Worm (Caenorhabditis elegans) whole organism, L3 larva: ENCODE results near the gene serp-1.2.

Experiments
- aly-2 ChIP-seq: fragments of 150-350 bp; optimal IDR thresholded peaks from 2 replicates; lab custom pipeline; 2014; ENCODE audit warnings: missing biosample characterization, missing genetic modification characterization
- ceh-16 ChIP-seq: sonication (generic microtip); optimal IDR thresholded peaks from 2 replicates; lab custom pipeline; 2017; ENCODE audit warnings: missing biosample characterization, missing genetic modification characterization
- ceh-28 ChIP-seq: fragments of 150-350 bp; optimal IDR thresholded peaks from 2 replicates; lab custom pipeline; 2014; ENCODE audit warnings: missing biosample characterization, missing genetic modification reagents, missing genetic modification characterization
- ceh-82 ChIP-seq: fragments of 150-350 bp; optimal IDR thresholded peaks from 2 replicates; lab custom pipeline; 2014; ENCODE audit warnings: missing biosample characterization, missing genetic modification characterization
- ceh-9 ChIP-seq: sonication (generic microtip); optimal IDR thresholded peaks from 2 replicates; lab custom pipeline; 2018; ENCODE audit warnings: missing biosample characterization, missing genetic modification characterization
- daf-12 ChIP-seq: fragments of 150-350 bp; optimal IDR thresholded peaks from 2 replicates; lab custom pipeline; 2014; ENCODE audit warnings: missing biosample characterization, missing genetic modification reagents, missing genetic modification characterization
- elt-1 ChIP-seq: fragments of 150-350 bp; optimal IDR thresholded peaks from 2 replicates; lab custom pipeline; 2014; ENCODE audit warnings: missing biosample characterization, missing genetic modification characterization
- elt-2 ChIP-seq: sonication (generic microtip); optimal IDR thresholded peaks from 2 replicates; lab custom pipeline; 2016; ENCODE audit warnings: missing genetic modification reagents, mild to moderate bottlenecking, missing genetic modification characterization, missing compliant biosample characterization
- elt-3 ChIP-seq, 3 experiments: fragments of 150-350 bp in 1 of 3; sonication (generic microtip) in 2 of 3; optimal IDR thresholded peaks; 2 replicates in 2 of 3; 4 replicates in 1 of 3; lab custom pipeline; 2014 to 2017; ENCODE audit warnings: missing biosample characterization in 3 of 3, missing genetic modification characterization in 3 of 3
- eor-1 ChIP-seq, 2 experiments: fragments of 150-350 bp; optimal IDR thresholded peaks; 2 replicates each; lab custom pipeline; 2014 to 2018; ENCODE audit warnings: missing biosample characterization in 2 of 2, missing genetic modification characterization in 2 of 2
- fkh-10 ChIP-seq: sonication (generic microtip); optimal IDR thresholded peaks from 2 replicates; lab custom pipeline; 2017; ENCODE audit warnings: missing biosample characterization, missing genetic modification reagents, missing genetic modification characterization
- fkh-2 ChIP-seq: fragments of 150-350 bp; optimal IDR thresholded peaks from 2 replicates; lab custom pipeline; 2014; ENCODE audit warnings: missing biosample characterization, missing genetic modification reagents, missing genetic modification characterization
- fos-1 ChIP-seq: fragments of 150-350 bp; optimal IDR thresholded peaks from 2 replicates; lab custom pipeline; 2014; ENCODE audit warnings: missing biosample characterization, missing genetic modification characterization
- hmg-11 ChIP-seq: sonication (generic microtip); optimal IDR thresholded peaks from 2 replicates; lab custom pipeline; 2016; ENCODE audit warnings: missing genetic modification characterization, missing compliant biosample characterization
- jun-1 ChIP-seq: fragments of 150-350 bp; optimal IDR thresholded peaks from 2 replicates; lab custom pipeline; 2014; ENCODE audit warnings: missing biosample characterization, missing genetic modification reagents, missing genetic modification characterization
- lin-39 ChIP-seq: fragments of 150-350 bp; optimal IDR thresholded peaks from 2 replicates; lab custom pipeline; 2018; ENCODE audit warnings: missing biosample characterization, missing genetic modification reagents, missing genetic modification characterization
- lsy-12 ChIP-seq: sonication (generic microtip); optimal IDR thresholded peaks from 2 replicates; lab custom pipeline; 2016; ENCODE audit warnings: mild to moderate bottlenecking, missing genetic modification characterization, missing compliant biosample characterization
- mdl-1 ChIP-seq: fragments of 150-350 bp; optimal IDR thresholded peaks from 2 replicates; lab custom pipeline; 2014; ENCODE audit warnings: missing biosample characterization, missing genetic modification characterization
- nfya-1 ChIP-seq: sonication (generic microtip); optimal IDR thresholded peaks from 2 replicates; lab custom pipeline; 2017; ENCODE audit warnings: missing genetic modification characterization, mild to moderate bottlenecking, missing compliant biosample characterization, antibody characterized with exemption, moderate library complexity; ENCODE audit not compliant: insufficient read depth
- nhr-11 ChIP-seq: fragments of 150-350 bp; optimal IDR thresholded peaks from 2 replicates; lab custom pipeline; 2014; ENCODE audit warnings: missing biosample characterization, missing genetic modification characterization
- nhr-23 ChIP-seq: fragments of 150-350 bp; optimal IDR thresholded peaks from 2 replicates; lab custom pipeline; 2014; ENCODE audit warnings: missing biosample characterization, missing genetic modification reagents, missing genetic modification characterization
- nhr-237 ChIP-seq: fragments of 150-350 bp; optimal IDR thresholded peaks from 2 replicates; lab custom pipeline; 2014; ENCODE audit warnings: missing biosample characterization, missing genetic modification characterization
- nhr-25 ChIP-seq: sonication (generic microtip); optimal IDR thresholded peaks from 2 replicates; lab custom pipeline; 2017; ENCODE audit warnings: missing biosample characterization, missing genetic modification characterization
- nhr-43 ChIP-seq: sonication (generic microtip); optimal IDR thresholded peaks from 2 replicates; lab custom pipeline; 2016; ENCODE audit warnings: mild to moderate bottlenecking, missing genetic modification characterization, missing compliant biosample characterization; ENCODE audit not compliant: poor library complexity, severe bottlenecking
- nhr-67 ChIP-seq: fragments of 150-350 bp; optimal IDR thresholded peaks from 2 replicates; lab custom pipeline; 2014; ENCODE audit warnings: missing biosample characterization, missing genetic modification characterization
- nhr-76 ChIP-seq: fragments of 150-350 bp; sonication (generic microtip); optimal IDR thresholded peaks from 5 replicates; lab custom pipeline; 2014; ENCODE audit warnings: missing biosample characterization, missing genetic modification characterization
- pha-4 ChIP-seq: fragments of 150-350 bp; optimal IDR thresholded peaks from 2 replicates; lab custom pipeline; 2014; ENCODE audit warnings: missing biosample characterization, missing genetic modification reagents, missing genetic modification characterization
- pqm-1 ChIP-seq: fragments of 150-350 bp; optimal IDR thresholded peaks from 2 replicates; lab custom pipeline; 2017; ENCODE audit warnings: missing biosample characterization, missing genetic modification characterization, inconsistent platforms
- sea-2 ChIP-seq: fragments of 150-350 bp; sonication (generic microtip); optimal IDR thresholded peaks from 4 replicates; lab custom pipeline; 2014; ENCODE audit warnings: missing biosample characterization, missing genetic modification reagents, missing genetic modification characterization
- skn-1 ChIP-seq: fragments of 150-350 bp; optimal IDR thresholded peaks from 2 replicates; lab custom pipeline; 2014; ENCODE audit warnings: missing biosample characterization, missing genetic modification characterization
- snpc-4 ChIP-seq: fragments of 150-350 bp; optimal IDR thresholded peaks from 2 replicates; lab custom pipeline; 2014; ENCODE audit warnings: missing biosample characterization, missing genetic modification characterization
- unc-39 ChIP-seq: sonication (generic microtip); optimal IDR thresholded peaks from 4 replicates; lab custom pipeline; 2017; ENCODE audit warnings: missing biosample characterization, missing genetic modification characterization
- unc-62 ChIP-seq: fragments of 150-350 bp; sonication (generic microtip); optimal IDR thresholded peaks from 4 replicates; lab custom pipeline; 2014; ENCODE audit warnings: missing biosample characterization, missing genetic modification reagents, missing genetic modification characterization
- ztf-4 ChIP-seq: fragments of 150-350 bp; optimal IDR thresholded peaks from 2 replicates; lab custom pipeline; 2014; ENCODE audit warnings: missing biosample characterization, missing genetic modification characterization

Gene serp-1.2

ce11 chrIV:8236502-8236901 lies 11.0 kb downstream of the serp-1.2 start, which contains the start of gene nhr-66:
TSS of gene nhr-66 (minus strand) at chrIV:8236602.
- TF ChIP-seq fkh-2 (tag; lab: Kevin White, UChicago) (no peak), pqm-1 (tag; lab: Kevin White, UChicago) (no peak), ceh-9 (no peak), fos-1 (tag; lab: Kevin White, UChicago) (no peak), ztf-4 (tag; lab: Kevin White, UChicago) (no peak), nhr-25 (tag; lab: Kevin White, UChicago) (no peak), elt-3 (tag; optimal IDR thresholded peaks at IDR 0.05; lab: Kevin White, UChicago) (no peak), nhr-76 (tag; lab: Kevin White, UChicago) (no peak), eor-1 (tag; optimal IDR thresholded peaks at IDR 0.05; lab: Kevin White, UChicago) (no peak), fkh-10 (GFP tag; lab: Kevin White, UChicago) (no peak), snpc-4 (tag; lab: Kevin White, UChicago) (no peak), nhr-237 (tag; lab: Kevin White, UChicago) (no peak), daf-12 (tag; lab: Kevin White, UChicago) (no peak), sea-2 (GFP tag; lab: Kevin White, UChicago) (no peak), ceh-16 (tag; lab: Kevin White, UChicago) (no peak), hmg-11 (tag; lab: Kevin White, UChicago) (no peak), elt-1 (tag; lab: Kevin White, UChicago) (no peak)

- TF ChIP-seq unc-39 (tag; lab: Kevin White, UChicago) = no peak
- TF ChIP-seq mdl-1 (tag; lab: Kevin White, UChicago) = no peak
- TF ChIP-seq nhr-25 (tag; lab: Kevin White, UChicago) = no peak
- TF ChIP-seq pha-4 (tag; lab: Kevin White, UChicago) = peak; percentile 77
- TF ChIP-seq aly-2 (tag; lab: Kevin White, UChicago) = no peak
- TF ChIP-seq ceh-82 = no peak
- no peak for TF ChIP-seq jun-1 (tag; lab: Kevin White, UChicago)
- TF ChIP-seq ceh-28 (tag; lab: Kevin White, UChicago) = no peak
- no peak for TF ChIP-seq nhr-67 (tag; lab: Kevin White, UChicago)
- TF ChIP-seq fkh-10 (GFP tag; lab: Kevin White, UChicago) = no peak
- TF ChIP-seq lin-39 (tag; lab: Kevin White, UChicago) = no peak
- TF ChIP-seq daf-12 (tag; lab: Kevin White, UChicago) = no peak
- no peak for TF ChIP-seq elt-3 (tag; optimal IDR thresholded peaks at IDR 0.05; lab: Kevin White, UChicago)
- TF ChIP-seq fkh-2 (tag; lab: Kevin White, UChicago) = no peak
- TF ChIP-seq elt-2 (tag; lab: Kevin White, UChicago) = peak; percentile 22
- no peak for TF ChIP-seq unc-62
- no peak for TF ChIP-seq nfya-1 (tag; lab: Kevin White, UChicago)
Measured at ce11 chrIV:8239584-8239983, 14.1 kb downstream of the serp-1.2 start.

- TF ChIP-seq unc-39 (tag; lab: Kevin White, UChicago) (no peak), nfya-1 (tag; lab: Kevin White, UChicago) (no peak), nhr-43 (peak; percentile 8), nhr-23 (tag; lab: Kevin White, UChicago) (peak; percentile 17), elt-1 (tag; lab: Kevin White, UChicago) (peak; percentile 36), nhr-25 (tag; lab: Kevin White, UChicago) (peak; percentile 38), skn-1 (no peak), nhr-76 (tag; lab: Kevin White, UChicago) (no peak), fos-1 (tag; lab: Kevin White, UChicago) (no peak), elt-3 (tag; optimal IDR thresholded peaks at IDR 0.05; lab: Kevin White, UChicago) (peak in 1 of 3 experiments; percentile 3), lsy-12 (tag; lab: Kevin White, UChicago) (no peak)
Measured at ce11 chrIV:8241312-8241833, 15.9 kb downstream of the serp-1.2 start.

- TF ChIP-seq elt-1 (tag; lab: Kevin White, UChicago) (peak; percentile 80), nhr-23 (tag; lab: Kevin White, UChicago) (peak; percentile 50), ceh-28 (tag; lab: Kevin White, UChicago) (no peak), nhr-11 (tag; lab: Kevin White, UChicago) (no peak)
Measured at ce11 chrIV:8243170-8243569, 17.7 kb downstream of the serp-1.2 start.
